Worm (Caenorhabditis elegans): ENCODE measurements around the gene C08G5.7.

Gene C08G5.7

DNA sequence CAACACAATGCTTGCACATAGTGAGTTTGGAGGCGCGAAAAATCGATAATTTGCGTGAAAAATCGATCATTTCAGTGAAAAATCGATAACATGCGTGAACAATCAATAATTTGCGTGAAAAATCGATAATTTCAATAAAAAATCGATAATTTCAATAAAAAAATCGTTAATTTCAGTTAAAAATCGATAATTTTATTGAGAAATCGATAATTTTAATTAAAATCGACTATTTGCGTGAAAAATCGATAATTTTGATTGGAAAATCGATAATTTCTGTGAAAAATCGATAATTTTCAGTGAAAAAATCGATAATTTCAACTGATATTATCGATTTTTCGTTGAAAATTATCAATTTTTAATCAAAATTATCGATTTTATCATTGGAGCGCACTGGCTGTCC, 41.1 kb downstream of the C08G5.7 start:
- no peak for TF ChIP-seq Y5F2A.4 (GFP tag; optimal IDR thresholded peaks at IDR 0.05)
- TF ChIP-seq ceh-20 (GFP tag; IDR thresholded peaks at IDR 0.05): no peak
- no peak for TF ChIP-seq lin-38 (GFP tag; IDR thresholded peaks at IDR 0.05)
- TF ChIP-seq ceh-28 (tag; optimal IDR thresholded peaks at IDR 0.05): peak; percentile 99
- TF ChIP-seq daf-8 (GFP tag; IDR thresholded peaks at IDR 0.05): no peak
- no peak for TF ChIP-seq egl-27 (tag; optimal IDR thresholded peaks at IDR 0.05)
- no peak for TF ChIP-seq ztf-11 (tag; optimal IDR thresholded peaks at IDR 0.05)
- no peak for TF ChIP-seq ceh-82 (tag; optimal IDR thresholded peaks at IDR 0.05)
- TF ChIP-seq aha-1 (tag): peak; percentile 0
- TF ChIP-seq lsy-2 (tag; optimal IDR thresholded peaks at IDR 0.05): no peak

DNA sequence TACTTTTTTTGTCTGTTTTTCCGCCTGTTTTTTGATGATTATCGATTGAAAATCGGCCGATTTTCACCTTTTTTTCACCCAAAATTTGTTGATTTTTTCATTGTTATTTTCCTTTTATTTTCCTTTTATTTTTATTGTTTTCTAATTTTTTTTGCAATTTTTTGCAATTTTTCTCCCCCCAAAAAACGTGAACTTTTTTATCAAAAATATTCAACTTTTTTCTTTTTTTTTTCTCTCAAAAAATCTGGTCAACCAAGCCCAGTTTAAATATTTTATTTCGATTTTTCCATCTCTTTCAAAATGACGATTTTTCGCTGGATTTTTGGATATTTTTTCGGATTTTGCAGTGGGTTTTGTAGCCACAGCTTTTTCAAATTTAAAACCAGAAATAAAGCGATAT, 41.6 kb downstream of the C08G5.7 start, which contains the start of gene rfip-2:
Gene rfip-2 (plus strand): TSS at position 301 of the 400 bp plus-strand sequence.
- TF ChIP-seq aha-1 (tag) (peak; percentile 6), attf-4 (tag; optimal IDR thresholded peaks at IDR 0.05) (no peak)

DNA sequence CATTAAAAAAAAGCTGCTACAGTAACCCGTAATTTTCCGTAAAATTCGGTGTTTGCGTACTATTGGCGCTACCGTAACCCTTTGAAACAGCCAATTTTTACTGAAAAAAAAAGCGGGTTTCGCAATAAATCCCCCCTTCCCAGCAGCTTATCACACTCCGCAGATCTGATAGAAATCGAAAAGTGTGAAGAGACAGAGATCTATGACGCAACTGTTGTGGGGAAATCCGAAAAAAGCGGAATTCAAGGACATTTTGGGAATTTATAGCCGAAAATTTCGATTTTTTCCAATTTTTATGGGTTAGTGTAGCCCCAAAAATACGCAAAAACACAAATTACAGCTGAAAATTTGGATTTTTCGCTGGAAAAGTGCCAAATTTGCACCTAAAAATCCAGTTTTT, 43.2 kb downstream of the C08G5.7 start:
- TF ChIP-seq aha-1 (tag) (peak; percentile 14), ceh-82 (tag; optimal IDR thresholded peaks at IDR 0.05) (no peak)

DNA sequence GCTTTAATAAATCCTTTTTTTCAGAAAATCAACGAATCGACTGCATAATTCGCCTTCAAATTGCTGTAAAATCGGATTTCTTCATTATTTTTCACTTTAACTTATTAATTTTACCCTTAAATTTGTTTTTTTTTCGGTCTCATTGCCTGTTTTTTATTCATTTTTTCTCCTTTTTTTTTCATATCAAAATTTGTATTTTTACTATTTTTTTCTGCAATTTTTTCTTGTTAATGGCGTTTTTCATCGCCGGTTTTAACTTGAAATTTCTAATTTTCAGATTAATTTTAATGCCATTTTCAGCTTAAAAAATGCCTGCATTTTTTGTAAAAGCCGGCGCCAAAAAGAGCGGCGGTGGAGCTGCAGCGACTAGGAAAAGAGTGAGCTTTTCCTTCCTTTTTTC, 56.0 kb downstream of the C08G5.7 start, which contains the start of gene T02H6.1:
Gene T02H6.1 (plus strand): TSS at position 301 of the 400 bp plus-strand sequence.
- TF ChIP-seq nhr-77 (tag; optimal IDR thresholded peaks at IDR 0.05) (no peak), zip-2 (tag; optimal IDR thresholded peaks at IDR 0.05) (no peak), ceh-62 (tag; optimal IDR thresholded peaks at IDR 0.05) (no peak), hmg-1.1 (GFP tag; IDR thresholded peaks at IDR 0.05) (no peak), dmd-6 (GFP tag; IDR thresholded peaks at IDR 0.05) (no peak), lim-7 (GFP tag; IDR thresholded peaks at IDR 0.05) (no peak), Y75B8A.6 (GFP tag; IDR thresholded peaks at IDR 0.05) (no peak), pqm-1 (tag; optimal IDR thresholded peaks at IDR 0.05) (no peak), daf-12 (tag; optimal IDR thresholded peaks at IDR 0.05) (no peak), duxl-1 (tag; optimal IDR thresholded peaks at IDR 0.05; ENCODE audit: poor library complexity) (no peak), nhr-111 (GFP tag; optimal IDR thresholded peaks at IDR 0.05) (no peak), F44E2.7 (GFP tag; IDR thresholded peaks at IDR 0.05) (no peak), madf-5 (GFP tag; IDR thresholded peaks at IDR 0.05) (no peak)
